Fruit fly (Drosophila melanogaster) whole organism, prepupa: ENCODE measurements around the gene CG7650.
A peak's percentile ranks its signal among the peaks of the same experiment; 100 is the strongest.

ENCODE experiments used
- Blimp-1 ChIP-seq: fragments of 200-800 bp; sonication (Bioruptor generic); optimal IDR thresholded peaks from 3 replicates; lab custom pipeline; 2017; ENCODE audit warnings: missing biosample characterization, missing genetic modification characterization, mild to moderate bottlenecking, moderate library complexity, missing genetic modification reagents
- CG10631 ChIP-seq: fragments of 200-800 bp; sonication (Bioruptor generic); optimal IDR thresholded peaks from 2 replicates; lab custom pipeline; 2016; ENCODE audit warnings: missing biosample characterization, missing genetic modification characterization
- CG16779 ChIP-seq: fragments of 200-800 bp; sonication (Bioruptor generic); optimal IDR thresholded peaks from 3 replicates; lab custom pipeline; 2017; ENCODE audit warnings: missing biosample characterization, mild to moderate bottlenecking, missing genetic modification characterization
- CG6163 ChIP-seq: fragments of 200-800 bp; sonication (Bioruptor generic); IDR thresholded peaks from 3 replicates; pipeline ENCODE4 v1.3.6; 2022; ENCODE audit warnings: missing biosample characterization, missing genetic modification characterization
- CG7368 ChIP-seq: fragments of 200-800 bp; sonication (Bioruptor generic); optimal IDR thresholded peaks from 3 replicates; lab custom pipeline; 2016; ENCODE audit warnings: missing biosample characterization, missing genetic modification characterization
- Eip78C ChIP-seq: fragments of 200-800 bp; sonication (Bioruptor generic); peaks from one replicate; lab custom pipeline; 2016; ENCODE audit warnings: missing biosample characterization, missing genetic modification characterization
- Ets21C ChIP-seq: fragments of 200-800 bp; sonication (Bioruptor generic); optimal IDR thresholded peaks from 3 replicates; lab custom pipeline; 2016; ENCODE audit warnings: missing biosample characterization, missing genetic modification characterization
- Gug ChIP-seq: fragments of 200-800 bp; sonication (Bioruptor generic); IDR thresholded peaks from 2 replicates; pipeline ENCODE4 v1.3.6; 2022; ENCODE audit warnings: missing biosample characterization, missing genetic modification characterization
- Smox ChIP-seq: fragments of 200-800 bp; sonication (Bioruptor generic); optimal IDR thresholded peaks from 3 replicates; lab custom pipeline; 2016; ENCODE audit warnings: missing biosample characterization, missing genetic modification characterization
- topi ChIP-seq: fragments of 200-800 bp; sonication (Bioruptor generic); optimal IDR thresholded peaks from 3 replicates; lab custom pipeline; 2016; ENCODE audit warnings: missing biosample characterization, missing genetic modification characterization

- TF ChIP-seq CG7368 (GFP tag; lab: Kevin White, UChicago) (no peak), CG6163 (no peak), CG10631 (GFP tag; lab: Kevin White, UChicago) (no peak), Ets21C (no peak), topi (GFP tag; lab: Kevin White, UChicago) (no peak), CG16779 (tag; lab: Kevin White, UChicago) (no peak), Gug (GFP tag; lab: Robert Waterston, UW) (no peak), Blimp-1 (GFP tag; lab: Kevin White, UChicago) (no peak), Smox (GFP tag; lab: Kevin White, UChicago) (no peak), Eip78C (GFP tag; lab: Kevin White, UChicago) (peak; percentile 78)
Measured at dm6 chr3L:15637618-15638017, 27.4 kb upstream of the CG7650 start.
